Fruit fly (Drosophila melanogaster) whole organism, embryonic: ENCODE results near the gene CG42591.
A peak's percentile ranks its signal among the peaks of the same experiment; 100 is the strongest.

Source experiments
- CG10462 ChIP-seq: fragments of 200-800 bp; sonication (Bioruptor generic); optimal IDR thresholded peaks from 2 replicates; lab custom pipeline; 2016; ENCODE audit warnings: missing biosample characterization, missing genetic modification characterization
- CG10979 ChIP-seq: fragments of 200-800 bp; sonication (Bioruptor generic); optimal IDR thresholded peaks from 2 replicates; lab custom pipeline; 2018; ENCODE audit warnings: missing biosample characterization, mild to moderate bottlenecking, missing genetic modification characterization, moderate library complexity
- CG11085 ChIP-seq: fragments of 200-800 bp; sonication (Bioruptor generic); IDR thresholded peaks from 2 replicates; pipeline ENCODE4 v1.3.6; 2022; ENCODE audit warnings: missing biosample characterization, missing genetic modification characterization
- CG11723 ChIP-seq: fragments of 200-800 bp; sonication (Bioruptor generic); optimal IDR thresholded peaks from 2 replicates; lab custom pipeline; 2017; ENCODE audit warnings: missing biosample characterization, mild to moderate bottlenecking, missing genetic modification characterization
- CG12391 ChIP-seq: fragments of 200-800 bp; sonication (Bioruptor generic); optimal IDR thresholded peaks from 3 replicates; lab custom pipeline; 2018; ENCODE audit warnings: missing biosample characterization, mild to moderate bottlenecking, missing genetic modification characterization, moderate library complexity
- CG14050 ChIP-seq: fragments of 200-800 bp; sonication (Bioruptor generic); IDR thresholded peaks from 3 replicates; pipeline ENCODE4 v1.3.6; 2022; ENCODE audit warnings: missing biosample characterization, missing genetic modification characterization
- CG14965 ChIP-seq: fragments of 200-800 bp; sonication (Bioruptor generic); optimal IDR thresholded peaks from 2 replicates; lab custom pipeline; 2016; ENCODE audit warnings: missing biosample characterization, missing genetic modification characterization, borderline replicate concordance
- CG15011 ChIP-seq: fragments of 200-800 bp; sonication (Bioruptor generic); optimal IDR thresholded peaks from 3 replicates; lab custom pipeline; 2018; ENCODE audit warnings: missing biosample characterization, mild to moderate bottlenecking, missing genetic modification characterization
- CG1529 ChIP-seq: fragments of 200-800 bp; sonication (Bioruptor generic); optimal IDR thresholded peaks from 3 replicates; lab custom pipeline; 2018; ENCODE audit warnings: missing biosample characterization, missing genetic modification characterization
- CG15514 ChIP-seq: fragments of 200-800 bp; sonication (Bioruptor generic); optimal IDR thresholded peaks from 3 replicates; lab custom pipeline; 2017; ENCODE audit warnings: missing biosample characterization, missing genetic modification characterization, mild to moderate bottlenecking, moderate library complexity, missing genetic modification reagents
- CG16863 ChIP-seq: fragments of 200-800 bp; sonication (Bioruptor generic); optimal IDR thresholded peaks from 3 replicates; lab custom pipeline; 2016; ENCODE audit warnings: missing biosample characterization, missing genetic modification characterization
- CG17361 ChIP-seq: fragments of 200-800 bp; sonication (Bioruptor generic); IDR thresholded peaks from 3 replicates; pipeline ENCODE4 v1.3.6; 2022; ENCODE audit warnings: missing biosample characterization, missing genetic modification characterization
- CG17829 ChIP-seq: fragments of 200-800 bp; optimal IDR thresholded peaks from 2 replicates; lab custom pipeline; 2019; ENCODE audit warnings: missing biosample characterization, mild to moderate bottlenecking, missing genetic modification characterization, moderate library complexity
- CG2678 ChIP-seq: fragments of 200-800 bp; sonication (Bioruptor generic); optimal IDR thresholded peaks from 3 replicates; lab custom pipeline; 2019; ENCODE audit warnings: missing biosample characterization, mild to moderate bottlenecking, missing genetic modification characterization, moderate library complexity
- CG6654 ChIP-seq: fragments of 200-800 bp; sonication (Bioruptor generic); optimal IDR thresholded peaks from 2 replicates; lab custom pipeline; 2017; ENCODE audit warnings: missing biosample characterization, mild to moderate bottlenecking, missing genetic modification characterization
- CG7928 ChIP-seq: fragments of 200-800 bp; sonication (Bioruptor generic); optimal IDR thresholded peaks from 2 replicates; lab custom pipeline; 2017; ENCODE audit warnings: missing biosample characterization, mild to moderate bottlenecking, missing genetic modification characterization
- CG8281 ChIP-seq: fragments of 200-800 bp; sonication (Bioruptor generic); optimal IDR thresholded peaks from 2 replicates; lab custom pipeline; 2018; ENCODE audit warnings: missing biosample characterization, mild to moderate bottlenecking, missing genetic modification characterization, moderate library complexity
- CoRest ChIP-seq: fragments of 200-800 bp; sonication (Bioruptor generic); optimal IDR thresholded peaks from 3 replicates; lab custom pipeline; 2018; ENCODE audit warnings: missing biosample characterization, mild to moderate bottlenecking, missing genetic modification characterization, moderate library complexity
- CrebB ChIP-seq: fragments of 200-800 bp; sonication (Bioruptor generic); optimal IDR thresholded peaks from 3 replicates; lab custom pipeline; 2018; ENCODE audit warnings: missing biosample characterization, mild to moderate bottlenecking, missing genetic modification characterization
- Dref ChIP-seq: fragments of 200-800 bp; sonication (Bioruptor generic); IDR thresholded peaks from 2 replicates; pipeline ENCODE4 v1.3.6; 2022; ENCODE audit warnings: missing biosample characterization, missing genetic modification characterization
- E2f1 ChIP-seq: fragments of 200-800 bp; sonication (Bioruptor generic); IDR thresholded peaks from 2 replicates; pipeline ENCODE4 v1.3.6; 2022; ENCODE audit warnings: missing biosample characterization, missing genetic modification characterization
- Fer1 ChIP-seq: fragments of 200-800 bp; sonication (Bioruptor generic); optimal IDR thresholded peaks from 2 replicates; lab custom pipeline; 2017; ENCODE audit warnings: missing biosample characterization, mild to moderate bottlenecking, missing genetic modification characterization
- H15 ChIP-seq: fragments of 200-800 bp; sonication (Bioruptor generic); IDR thresholded peaks from 3 replicates; pipeline ENCODE4 v1.3.6; 2022; ENCODE audit warnings: missing biosample characterization, missing genetic modification characterization
- H2.0 ChIP-seq: fragments of 200-800 bp; sonication (Bioruptor generic); IDR thresholded peaks from 2 replicates; pipeline ENCODE4 v1.3.6; 2022; ENCODE audit warnings: missing biosample characterization, missing genetic modification characterization
- HLH54F ChIP-seq: fragments of 200-800 bp; sonication (Bioruptor generic); optimal IDR thresholded peaks from 3 replicates; lab custom pipeline; 2016; ENCODE audit warnings: missing biosample characterization, missing genetic modification characterization
- Lhr ChIP-seq: fragments of 200-800 bp; sonication (Bioruptor generic); optimal IDR thresholded peaks from 3 replicates; lab custom pipeline; 2017; ENCODE audit warnings: mild to moderate bottlenecking, missing biosample characterization, missing genetic modification reagents, missing genetic modification characterization
- MTF-1 ChIP-seq: fragments of 200-800 bp; sonication (Bioruptor generic); optimal IDR thresholded peaks from 2 replicates; lab custom pipeline; 2018; ENCODE audit warnings: missing biosample characterization, mild to moderate bottlenecking, missing genetic modification characterization, borderline replicate concordance
- NC2α ChIP-seq: fragments of 200-800 bp; sonication (Bioruptor generic); optimal IDR thresholded peaks from 2 replicates; lab custom pipeline; 2016; ENCODE audit warnings: missing biosample characterization, missing genetic modification characterization
- Scr ChIP-seq: fragments of 200-800 bp; sonication (Bioruptor generic); IDR thresholded peaks from 2 replicates; pipeline ENCODE4 v1.3.6; 2022; ENCODE audit warnings: missing biosample characterization, missing genetic modification characterization; ENCODE audit not compliant: partially characterized antibody
- ara ChIP-seq: fragments of 200-800 bp; sonication (Bioruptor generic); IDR thresholded peaks from 2 replicates; pipeline ENCODE4 v1.3.6; 2022; ENCODE audit warnings: missing biosample characterization, missing genetic modification characterization
- bbx ChIP-seq: fragments of 200-800 bp; sonication (Bioruptor generic); IDR thresholded peaks from 2 replicates; pipeline ENCODE4 v1.3.6; 2022; ENCODE audit warnings: missing biosample characterization, missing genetic modification characterization; ENCODE audit not compliant: partially characterized antibody
- caup ChIP-seq: fragments of 200-800 bp; sonication (Bioruptor generic); optimal IDR thresholded peaks from 3 replicates; lab custom pipeline; 2017; ENCODE audit warnings: missing biosample characterization, mild to moderate bottlenecking, missing genetic modification characterization, moderate library complexity; ENCODE audit not compliant: severe bottlenecking
- chm ChIP-seq: fragments of 200-800 bp; sonication (Bioruptor generic); IDR thresholded peaks from 2 replicates; pipeline ENCODE4 v1.3.6; 2022; ENCODE audit warnings: missing biosample characterization, missing genetic modification characterization
- gcm ChIP-seq: fragments of 200-800 bp; sonication (Bioruptor generic); optimal IDR thresholded peaks from 2 replicates; lab custom pipeline; 2019; ENCODE audit warnings: missing biosample characterization, mild to moderate bottlenecking, missing genetic modification characterization, moderate library complexity
- gem ChIP-seq: fragments of 200-800 bp; sonication (Bioruptor generic); optimal IDR thresholded peaks from 2 replicates; lab custom pipeline; 2019; ENCODE audit warnings: missing biosample characterization, mild to moderate bottlenecking, missing genetic modification characterization, moderate library complexity
- jigr1 ChIP-seq: fragments of 200-800 bp; sonication (Bioruptor generic); IDR thresholded peaks from 3 replicates; pipeline ENCODE4 v1.3.6; 2022; ENCODE audit warnings: missing biosample characterization, missing genetic modification characterization
- nerfin-1 ChIP-seq: fragments of 200-800 bp; sonication (Bioruptor generic); optimal IDR thresholded peaks from 3 replicates; lab custom pipeline; 2019; ENCODE audit warnings: missing biosample characterization, mild to moderate bottlenecking, missing genetic modification characterization, moderate library complexity
- nmo ChIP-seq: fragments of 200-800 bp; sonication (Bioruptor generic); optimal IDR thresholded peaks from 2 replicates; lab custom pipeline; 2018; ENCODE audit warnings: missing biosample characterization, mild to moderate bottlenecking, missing genetic modification characterization, moderate library complexity
- pan ChIP-seq, 4 experiments: fragments of >200 bp in 3 of 4; fragments of 200-800 bp in 1 of 4; sonication (Bioruptor generic) in 1 of 4; optimal IDR thresholded peaks in 3 of 4; IDR thresholded peaks in 1 of 4; 2 replicates each; pipeline versions ENCODE4 v1.3.6 to Lab custom; 2017 to 2022; ENCODE audit warnings: missing biosample characterization in 2 of 4, missing genetic modification characterization in 2 of 4, mixed read lengths in 1 of 4
- pb ChIP-seq: fragments of 200-800 bp; sonication (Bioruptor generic); optimal IDR thresholded peaks from 3 replicates; lab custom pipeline; 2016; ENCODE audit warnings: missing biosample characterization, missing genetic modification characterization
- pho ChIP-seq: fragments of 200-800 bp; sonication (Bioruptor generic); optimal IDR thresholded peaks from 2 replicates; lab custom pipeline; 2016; ENCODE audit warnings: missing biosample characterization, missing genetic modification characterization
- pnt ChIP-seq: fragments of 200-800 bp; sonication (Bioruptor generic); optimal IDR thresholded peaks from 3 replicates; lab custom pipeline; 2016; ENCODE audit warnings: missing biosample characterization, missing genetic modification characterization
- schlank ChIP-seq: fragments of 200-800 bp; sonication (Bioruptor generic); optimal IDR thresholded peaks from 2 replicates; lab custom pipeline; 2018; ENCODE audit warnings: missing biosample characterization, mild to moderate bottlenecking, missing genetic modification characterization
- sd ChIP-seq: fragments of 200-800 bp; sonication (Bioruptor generic); optimal IDR thresholded peaks from 3 replicates; lab custom pipeline; 2018; ENCODE audit warnings: missing biosample characterization, mild to moderate bottlenecking, missing genetic modification characterization, moderate library complexity
- slbo ChIP-seq: fragments of 200-800 bp; sonication (Bioruptor generic); IDR thresholded peaks from 2 replicates; pipeline ENCODE4 v1.3.6; 2022; ENCODE audit warnings: missing biosample characterization, missing genetic modification characterization
- sr ChIP-seq: fragments of 200-800 bp; sonication (Bioruptor generic); IDR thresholded peaks from 3 replicates; pipeline ENCODE4 v1.3.6; 2022; ENCODE audit warnings: missing biosample characterization, missing genetic modification characterization
- tna ChIP-seq: fragments of 200-800 bp; sonication (Bioruptor generic); IDR thresholded peaks from 2 replicates; pipeline ENCODE4 v1.3.6; 2022; ENCODE audit warnings: missing biosample characterization, missing genetic modification characterization; ENCODE audit not compliant: partially characterized antibody
- tx ChIP-seq: fragments of 200-800 bp; sonication (Bioruptor generic); optimal IDR thresholded peaks from 2 replicates; lab custom pipeline; 2016; ENCODE audit warnings: missing biosample characterization, missing genetic modification characterization
- unpg ChIP-seq: fragments of 200-800 bp; sonication (Bioruptor generic); optimal IDR thresholded peaks from 3 replicates; lab custom pipeline; 2018; ENCODE audit warnings: missing biosample characterization, mild to moderate bottlenecking, missing genetic modification characterization, moderate library complexity
- zen ChIP-seq: fragments of 200-800 bp; sonication (Bioruptor generic); optimal IDR thresholded peaks from 3 replicates; lab custom pipeline; 2018; ENCODE audit warnings: missing biosample characterization, mild to moderate bottlenecking, missing genetic modification characterization, moderate library complexity

Gene CG42591

dm6 chr3L:8081822-8082221, 12.1 kb upstream of the CG42591 start (continued):
- peak; percentile 31; the same call in 1 of the 2 replicates for TF ChIP-seq E2f1 (GFP tag; lab: Robert Waterston, UW)
- TF ChIP-seq CG10979, result no peak
- TF ChIP-seq nmo (GFP tag; lab: Kevin White, UChicago), result no peak
- no peak for TF ChIP-seq CG16863 (GFP tag; lab: Kevin White, UChicago)
- no peak for TF ChIP-seq CG10462 (GFP tag; lab: Kevin White, UChicago)
- peak; percentile 42 for TF ChIP-seq CG2678 (tag; lab: Kevin White, UChicago)
- no peak for TF ChIP-seq pnt (GFP tag; lab: Kevin White, UChicago)
- no peak for TF ChIP-seq pan (optimal IDR thresholded peaks at IDR 0.05; lab: Kevin White, UChicago)
- no peak for TF ChIP-seq pan (GFP tag; optimal IDR thresholded peaks at IDR 0.05 in 1 of 2, IDR thresholded peaks at IDR 0.05 in 1 of 2)
- no peak for TF ChIP-seq ara (GFP tag; lab: Robert Waterston, UW)
- TF ChIP-seq slbo (GFP tag; lab: Robert Waterston, UW), result no peak
- TF ChIP-seq CG12391 (tag; lab: Kevin White, UChicago), result peak; percentile 18
- no peak for TF ChIP-seq gem (tag; lab: Kevin White, UChicago)
- TF ChIP-seq pho, result peak; percentile 39
- no peak for TF ChIP-seq NC2α (GFP tag; lab: Kevin White, UChicago)
- TF ChIP-seq bbx (GFP tag; lab: Robert Waterston, UW), result peak; percentile 47; the same call in 1 of the 2 replicates
- peak; percentile 79 for TF ChIP-seq caup (GFP tag; lab: Kevin White, UChicago)
- no peak for TF ChIP-seq CoRest
- no peak for TF ChIP-seq CG6654
- peak; percentile 74 for TF ChIP-seq MTF-1 (GFP tag; lab: Kevin White, UChicago)
- no peak for TF ChIP-seq CG11085 (GFP tag; lab: Robert Waterston, UW)
- no peak for TF ChIP-seq CG17829 (tag; lab: Kevin White, UChicago)
- no peak for TF ChIP-seq CG17361
- TF ChIP-seq gcm (GFP tag; lab: Kevin White, UChicago), result peak; percentile 31
- no peak for TF ChIP-seq CG14965 (GFP tag; lab: Kevin White, UChicago)
- no peak for TF ChIP-seq H15 (GFP tag; lab: Robert Waterston, UW)
- no peak for TF ChIP-seq zen (tag; lab: Kevin White, UChicago)
- peak; percentile 16 for TF ChIP-seq nerfin-1 (tag; lab: Kevin White, UChicago)
- TF ChIP-seq H2.0 (GFP tag; lab: Robert Waterston, UW), result no peak
- TF ChIP-seq CrebB (tag; lab: Kevin White, UChicago), result peak; percentile 55
- TF ChIP-seq jigr1 (GFP tag; lab: Robert Waterston, UW), result no peak
- TF ChIP-seq tna (GFP tag; lab: Robert Waterston, UW), result no peak
- TF ChIP-seq schlank (tag; lab: Kevin White, UChicago), result peak; percentile 17
- TF ChIP-seq Lhr (GFP tag; lab: Kevin White, UChicago), result peak; percentile 10
- no peak for TF ChIP-seq HLH54F (GFP tag; lab: Kevin White, UChicago)
- no peak for TF ChIP-seq pb (GFP tag; lab: Kevin White, UChicago)
- TF ChIP-seq sd, result peak; percentile 54
- peak; percentile 29 for TF ChIP-seq CG1529 (GFP tag; lab: Kevin White, UChicago)
- TF ChIP-seq CG14050 (GFP tag; lab: Robert Waterston, UW), result no peak; the same call in 2 of the 3 replicates
- TF ChIP-seq Scr (GFP tag; lab: Robert Waterston, UW), result peak; percentile 47
- TF ChIP-seq unpg, result peak; percentile 46
- TF ChIP-seq CG8281, result peak; percentile 28
- no peak for TF ChIP-seq CG15011 (GFP tag; lab: Kevin White, UChicago)
- peak; percentile 28; the same call in 1 of the 3 replicates for TF ChIP-seq sr (GFP tag; lab: Robert Waterston, UW)
- no peak; the same call in 1 of the 2 replicates for TF ChIP-seq chm (GFP tag; lab: Robert Waterston, UW)
- TF ChIP-seq Dref (GFP tag; lab: Robert Waterston, UW), result no peak
- peak; percentile 81 for TF ChIP-seq Fer1 (GFP tag; lab: Kevin White, UChicago)
- TF ChIP-seq CG11723, result peak; percentile 19
- TF ChIP-seq tx, result no peak
- TF ChIP-seq CG15514 (GFP tag; lab: Kevin White, UChicago), result peak; percentile 66
- TF ChIP-seq CG7928, result no peak
